Fruit fly (Drosophila melanogaster) whole organism, embryonic: ENCODE data around the gene TfIIFbeta.
A peak's percentile ranks its signal among the peaks of the same experiment; 100 is the strongest.

Experiments used
- B-H1 ChIP-seq: fragments of 200-800 bp; sonication (Bioruptor generic); IDR thresholded peaks from 3 replicates; pipeline ENCODE4 v1.3.6; 2022; ENCODE audit warnings: missing biosample characterization, missing genetic modification characterization
- CG14667 ChIP-seq: fragments of 200-800 bp; sonication (Bioruptor generic); IDR thresholded peaks from 2 replicates; pipeline ENCODE4 v1.3.6; 2022; ENCODE audit warnings: missing biosample characterization, missing genetic modification characterization
- bsh ChIP-seq, 2 experiments: fragments of 200-800 bp; sonication (Bioruptor generic); optimal IDR thresholded peaks; 2 replicates each; lab custom pipeline; 2017 to 2018; ENCODE audit warnings: mild to moderate bottlenecking in 2 of 2, missing biosample characterization in 2 of 2, missing genetic modification characterization in 2 of 2, moderate library complexity in 1 of 2
- ttk ChIP-seq: fragments of 200-800 bp; sonication (Bioruptor generic); IDR thresholded peaks from 2 replicates; pipeline ENCODE4 v2.1.2; 2022; ENCODE audit warnings: missing biosample characterization, missing genetic modification characterization
- usp ChIP-seq: fragments of >200 bp; optimal IDR thresholded peaks from 2 replicates; lab custom pipeline; 2017; ENCODE audit warnings: missing biosample characterization, missing genetic modification characterization

dm6 chr3R:10784058-10784499 lies 16.5 kb upstream of the TfIIFbeta start, which contains the start of the genes mRpL37 and Rbp1:
- TF ChIP-seq CG14667 (GFP tag; lab: Robert Waterston, UW) (peak; percentile 48), bsh (GFP tag; optimal IDR thresholded peaks at IDR 0.05; lab: Kevin White, UChicago) (peak in 1 of 2 experiments; percentile 68), usp (GFP tag; lab: Kevin White, UChicago) (no peak), ttk (GFP tag; lab: Robert Waterston, UW) (peak; percentile 63), B-H1 (GFP tag; lab: Robert Waterston, UW) (peak; percentile 55; the same call in 1 of the 3 replicates)
